Worm (Caenorhabditis elegans) whole organism, L1 larva: Measurements from ENCODE around the gene plg-1.

Experiments used
- C34B4.2 ChIP-seq: sonication (generic microtip); optimal IDR thresholded peaks from 2 replicates; lab custom pipeline; 2017; ENCODE audit warnings: mild to moderate bottlenecking, missing genetic modification characterization, missing compliant biosample characterization
- F16B12.6 ChIP-seq: fragments of 150-350 bp; optimal IDR thresholded peaks from 2 replicates; lab custom pipeline; 2014; ENCODE audit warnings: missing biosample characterization, missing genetic modification characterization
- Y116A8C.19 ChIP-seq: sonication (generic microtip); optimal IDR thresholded peaks from 2 replicates; lab custom pipeline; 2016; ENCODE audit warnings: missing compliant biosample characterization, missing genetic modification characterization, borderline replicate concordance
- aha-1 ChIP-seq: fragments of 150-350 bp; optimal IDR thresholded peaks from 2 replicates; lab custom pipeline; 2014; ENCODE audit warnings: missing biosample characterization, missing genetic modification characterization
- alr-1 ChIP-seq: fragments of 200-800 bp; sonication (Bioruptor generic); optimal IDR thresholded peaks from 2 replicates; lab custom pipeline; 2018; ENCODE audit warnings: borderline replicate concordance, mild to moderate bottlenecking, missing genetic modification characterization, missing compliant biosample characterization
- aly-2 ChIP-seq: fragments of 150-350 bp; optimal IDR thresholded peaks from 2 replicates; lab custom pipeline; 2014; ENCODE audit warnings: missing biosample characterization, missing genetic modification characterization
- ama-1 ChIP-seq: fragments of 150-350 bp; optimal IDR thresholded peaks from 2 replicates; lab custom pipeline; 2014
- blmp-1 ChIP-seq: fragments of 150-350 bp; optimal IDR thresholded peaks from 2 replicates; lab custom pipeline; 2014; ENCODE audit warnings: missing biosample characterization, missing genetic modification characterization
- ceh-63 ChIP-seq: fragments of 200-800 bp; sonication (Bioruptor generic); optimal IDR thresholded peaks from 2 replicates; lab custom pipeline; 2018; ENCODE audit warnings: mild to moderate bottlenecking, missing genetic modification characterization, missing compliant biosample characterization
- ceh-8 ChIP-seq: fragments of 200-800 bp; sonication (Bioruptor generic); optimal IDR thresholded peaks from 2 replicates; lab custom pipeline; 2018; ENCODE audit warnings: mild to moderate bottlenecking, missing genetic modification characterization, moderate library complexity, missing compliant biosample characterization
- ces-1 ChIP-seq: fragments of 150-350 bp; optimal IDR thresholded peaks from 2 replicates; lab custom pipeline; 2014; ENCODE audit warnings: missing biosample characterization, missing genetic modification reagents, missing genetic modification characterization
- dsc-1 ChIP-seq: sonication (generic microtip); optimal IDR thresholded peaks from 2 replicates; lab custom pipeline; 2016; ENCODE audit warnings: mild to moderate bottlenecking, missing genetic modification characterization, missing compliant biosample characterization
- efl-1 ChIP-seq, 4 experiments: fragments of 150-350 bp; optimal IDR thresholded peaks in 3 of 4; peaks in 1 of 4; 1 replicate in 1 of 4; 2 replicates in 3 of 4; lab custom pipeline; 2014; ENCODE audit warnings: missing biosample characterization in 2 of 4, missing genetic modification characterization in 2 of 4, missing genetic modification reagents in 2 of 4
- efl-3 ChIP-seq: fragments of 200-800 bp; sonication (Bioruptor generic); optimal IDR thresholded peaks from 2 replicates; lab custom pipeline; 2018; ENCODE audit warnings: mild to moderate bottlenecking, missing genetic modification characterization, missing compliant biosample characterization
- egl-13 ChIP-seq: sonication (generic microtip); optimal IDR thresholded peaks from 2 replicates; lab custom pipeline; 2016; ENCODE audit warnings: missing genotype, missing genetic modification reagents, missing genetic modification characterization, missing compliant biosample characterization
- egl-27 ChIP-seq, 2 experiments: fragments of 150-350 bp in 1 of 2; sonication (generic microtip); optimal IDR thresholded peaks; 3 replicates each; lab custom pipeline; 2017 to 2018; ENCODE audit warnings: missing biosample characterization in 2 of 2, missing genetic modification characterization in 2 of 2, missing genetic modification reagents in 2 of 2
- elt-2 ChIP-seq: sonication (generic microtip); optimal IDR thresholded peaks from 2 replicates; lab custom pipeline; 2016; ENCODE audit warnings: missing genetic modification characterization, mild to moderate bottlenecking, inconsistent platforms, missing compliant biosample characterization, missing genetic modification reagents
- elt-3 ChIP-seq, 6 experiments: fragments of 150-350 bp in 1 of 6; sonication (generic microtip); optimal IDR thresholded peaks; 2 replicates each; lab custom pipeline; 2017 to 2018; ENCODE audit warnings: missing biosample characterization in 6 of 6, missing genetic modification characterization in 6 of 6, inconsistent platforms in 1 of 6
- ets-5 ChIP-seq: fragments of 200-800 bp; sonication (Bioruptor generic); IDR thresholded peaks from 2 replicates; pipeline ENCODE4 v1.3.6; 2022; ENCODE audit warnings: missing genetic modification characterization, missing compliant biosample characterization
- fkh-8 ChIP-seq: sonication (generic microtip); optimal IDR thresholded peaks from 2 replicates; lab custom pipeline; 2016; ENCODE audit warnings: mild to moderate bottlenecking, missing genetic modification characterization, missing compliant biosample characterization
- fos-1 ChIP-seq: fragments of 150-350 bp; optimal IDR thresholded peaks from 2 replicates; lab custom pipeline; 2014; ENCODE audit warnings: missing biosample characterization, missing genetic modification characterization
- grh-1 ChIP-seq: fragments of 200-800 bp; sonication (Bioruptor generic); IDR thresholded peaks from 2 replicates; pipeline ENCODE4 v1.3.6; 2022; ENCODE audit warnings: missing genetic modification reagents, missing genetic modification characterization, missing compliant biosample characterization
- hlh-17 ChIP-seq: fragments of 200-800 bp; sonication (Bioruptor generic); optimal IDR thresholded peaks from 2 replicates; lab custom pipeline; 2018; ENCODE audit warnings: missing genetic modification characterization, mild to moderate bottlenecking, missing compliant biosample characterization, moderate library complexity, borderline replicate concordance
- irx-1 ChIP-seq: sonication (generic microtip); optimal IDR thresholded peaks from 2 replicates; lab custom pipeline; 2016; ENCODE audit warnings: missing genetic modification characterization, missing compliant biosample characterization
- isw-1 ChIP-seq: fragments of 200-800 bp; sonication (Bioruptor generic); IDR thresholded peaks from 2 replicates; pipeline ENCODE4 v1.3.6; 2022; ENCODE audit warnings: missing genetic modification characterization, missing compliant biosample characterization
- jun-1 ChIP-seq: fragments of 150-350 bp; optimal IDR thresholded peaks from 2 replicates; lab custom pipeline; 2014; ENCODE audit warnings: missing biosample characterization, missing genetic modification reagents, missing genetic modification characterization
- lin-13 ChIP-seq: fragments of 150-350 bp; optimal IDR thresholded peaks from 2 replicates; lab custom pipeline; 2014; ENCODE audit warnings: missing biosample characterization, missing genetic modification reagents, missing genetic modification characterization
- lin-14 ChIP-seq: fragments of 200-800 bp; sonication (Bioruptor generic); optimal IDR thresholded peaks from 2 replicates; lab custom pipeline; 2018; ENCODE audit warnings: mild to moderate bottlenecking, missing genetic modification characterization, moderate library complexity, missing compliant biosample characterization
- lin-35 ChIP-seq, 2 experiments: fragments of 150-350 bp; optimal IDR thresholded peaks; 2 replicates each; lab custom pipeline; 2014; ENCODE audit warnings: missing biosample characterization in 2 of 2, missing genetic modification characterization in 2 of 2, missing genetic modification reagents in 2 of 2
- lir-3 ChIP-seq: sonication (generic microtip); optimal IDR thresholded peaks from 2 replicates; lab custom pipeline; 2016; ENCODE audit warnings: mild to moderate bottlenecking, missing genetic modification characterization, moderate library complexity, missing compliant biosample characterization; ENCODE audit not compliant: poor library complexity
- mdl-1 ChIP-seq, 2 experiments: fragments of 150-350 bp; optimal IDR thresholded peaks; 2 replicates each; lab custom pipeline; 2014 to 2017; ENCODE audit warnings: missing biosample characterization in 2 of 2, missing genetic modification characterization in 2 of 2, inconsistent platforms in 1 of 2
- mef-2 ChIP-seq: fragments of 150-350 bp; optimal IDR thresholded peaks from 2 replicates; lab custom pipeline; 2014; ENCODE audit warnings: missing biosample characterization, missing genetic modification characterization
- nhr-19 ChIP-seq: fragments of 200-800 bp; sonication (Bioruptor generic); conservative IDR thresholded peaks from 2 replicates; pipeline ENCODE4 v1.3.6; 2022; ENCODE audit warnings: missing genetic modification characterization, missing compliant biosample characterization
- nhr-237 ChIP-seq: fragments of 150-350 bp; optimal IDR thresholded peaks from 2 replicates; lab custom pipeline; 2014; ENCODE audit warnings: missing biosample characterization, missing genetic modification characterization
- nhr-71 ChIP-seq: sonication (generic microtip); optimal IDR thresholded peaks from 2 replicates; lab custom pipeline; 2016; ENCODE audit warnings: mild to moderate bottlenecking, missing genetic modification characterization, moderate library complexity, missing compliant biosample characterization
- nhr-76 ChIP-seq: sonication (generic microtip); optimal IDR thresholded peaks from 2 replicates; lab custom pipeline; 2017; ENCODE audit warnings: missing biosample characterization, missing genetic modification characterization
- nhr-84 ChIP-seq: sonication (generic microtip); optimal IDR thresholded peaks from 2 replicates; lab custom pipeline; 2017; ENCODE audit warnings: missing biosample characterization, missing genetic modification characterization
- nhr-85 ChIP-seq: sonication (generic microtip); peaks from one replicate; lab custom pipeline; 2016; ENCODE audit warnings: missing genetic modification characterization, inconsistent platforms, missing compliant biosample characterization
- nhr-90 ChIP-seq: sonication (generic microtip); optimal IDR thresholded peaks from 2 replicates; lab custom pipeline; 2016; ENCODE audit warnings: mild to moderate bottlenecking, missing genetic modification characterization, missing compliant biosample characterization; ENCODE audit not compliant: poor library complexity
- pax-3 ChIP-seq: fragments of 200-800 bp; sonication (Bioruptor generic); optimal IDR thresholded peaks from 2 replicates; lab custom pipeline; 2018; ENCODE audit warnings: mild to moderate bottlenecking, missing genetic modification characterization, moderate library complexity, missing compliant biosample characterization
- pqm-1 ChIP-seq: sonication (generic microtip); optimal IDR thresholded peaks from 3 replicates; lab custom pipeline; 2017; ENCODE audit warnings: missing biosample characterization, missing genetic modification characterization
- skn-1 ChIP-seq: fragments of 150-350 bp; optimal IDR thresholded peaks from 2 replicates; lab custom pipeline; 2014; ENCODE audit warnings: missing biosample characterization, missing genetic modification characterization
- sox-4 ChIP-seq: sonication (generic microtip); optimal IDR thresholded peaks from 2 replicates; lab custom pipeline; 2016; ENCODE audit warnings: missing genetic modification characterization, missing compliant biosample characterization
- tbx-2 ChIP-seq: sonication (generic microtip); optimal IDR thresholded peaks from 2 replicates; lab custom pipeline; 2016; ENCODE audit warnings: missing genetic modification characterization, missing compliant biosample characterization
- tlp-1 ChIP-seq: fragments of 150-350 bp; optimal IDR thresholded peaks from 2 replicates; lab custom pipeline; 2014; ENCODE audit warnings: missing biosample characterization, missing genetic modification characterization
- unc-30 ChIP-seq: sonication (generic microtip); optimal IDR thresholded peaks from 2 replicates; lab custom pipeline; 2017; ENCODE audit warnings: missing biosample characterization, missing genetic modification characterization
- unc-62 ChIP-seq: fragments of 150-350 bp; optimal IDR thresholded peaks from 2 replicates; lab custom pipeline; 2014; ENCODE audit warnings: missing biosample characterization, missing genetic modification reagents, missing genetic modification characterization
- unc-86 ChIP-seq: sonication (generic microtip); optimal IDR thresholded peaks from 2 replicates; lab custom pipeline; 2016; ENCODE audit warnings: missing genetic modification characterization, missing compliant biosample characterization
- vab-15 ChIP-seq: sonication (generic microtip); optimal IDR thresholded peaks from 2 replicates; lab custom pipeline; 2017; ENCODE audit warnings: missing genotype, mild to moderate bottlenecking, missing genetic modification characterization, missing compliant biosample characterization
- zag-1 ChIP-seq: fragments of 150-350 bp; optimal IDR thresholded peaks from 2 replicates; lab custom pipeline; 2014; ENCODE audit warnings: missing biosample characterization, missing genetic modification characterization
- zip-4 ChIP-seq: fragments of 200-800 bp; sonication (Bioruptor generic); optimal IDR thresholded peaks from 2 replicates; lab custom pipeline; 2018; ENCODE audit warnings: mild to moderate bottlenecking, missing genetic modification characterization, moderate library complexity, missing compliant biosample characterization
- ztf-11 ChIP-seq, 2 experiments: sonication (generic microtip); optimal IDR thresholded peaks; 2 replicates each; lab custom pipeline; 2016 to 2017; ENCODE audit warnings: missing genetic modification characterization in 2 of 2, missing biosample characterization in 1 of 2, missing compliant biosample characterization in 1 of 2
- ztf-4 ChIP-seq: fragments of 150-350 bp; optimal IDR thresholded peaks from 2 replicates; lab custom pipeline; 2014; ENCODE audit warnings: missing biosample characterization, missing genetic modification characterization

The plg-1 gene

DNA sequence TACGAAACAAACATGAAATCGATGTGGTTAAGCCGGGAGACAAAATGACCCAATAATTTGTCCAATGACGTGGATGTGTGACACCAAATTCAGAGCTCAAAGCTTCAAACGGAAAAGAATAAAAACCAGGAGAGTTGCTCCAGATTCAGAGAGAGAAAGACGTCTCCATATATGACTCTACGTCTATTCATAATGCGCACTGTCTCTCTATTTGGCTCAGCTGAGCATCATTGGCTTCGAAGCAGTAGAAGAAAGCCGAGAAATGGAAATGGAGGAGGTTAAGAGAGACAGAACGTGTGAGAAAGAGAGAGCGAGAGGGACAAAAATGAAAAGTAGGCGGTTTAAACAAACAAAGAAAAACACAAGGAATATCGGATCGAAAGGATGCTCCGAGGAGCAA, 34.2 kb downstream of the plg-1 start (continued):
- TF ChIP-seq ets-5 (no peak), lin-13 (no peak), ztf-11 (tag; optimal IDR thresholded peaks at IDR 0.05; lab: Kevin White, UChicago) (no peak), pqm-1 (tag; lab: Kevin White, UChicago) (no peak), C34B4.2 (tag; lab: Kevin White, UChicago) (no peak), nhr-90 (tag; lab: Kevin White, UChicago) (no peak), mef-2 (tag; lab: Kevin White, UChicago) (no peak), Y116A8C.19 (tag; lab: Kevin White, UChicago) (no peak), blmp-1 (tag; lab: Kevin White, UChicago) (no peak), pax-3 (tag; lab: Kevin White, UChicago) (no peak), ama-1 (no peak), irx-1 (tag; lab: Kevin White, UChicago) (no peak), ceh-63 (GFP tag; lab: Kevin White, UChicago) (no peak), efl-1 (optimal IDR thresholded peaks at IDR 0.05; lab: Kevin White, UChicago) (peak; percentile 1 to 26), efl-1 (GFP tag; optimal IDR thresholded peaks at IDR 0.05 in 1 of 2; lab: Kevin White, UChicago) (no peak), egl-27 (tag; optimal IDR thresholded peaks at IDR 0.05; lab: Kevin White, UChicago) (no peak), unc-62 (GFP tag; lab: Kevin White, UChicago) (no peak), alr-1 (tag; lab: Kevin White, UChicago) (no peak), tbx-2 (tag; lab: Kevin White, UChicago) (no peak), unc-30 (tag; lab: Kevin White, UChicago) (no peak), zip-4 (no peak), nhr-237 (tag; lab: Kevin White, UChicago) (no peak), grh-1 (GFP tag; lab: Robert Waterston, UW) (no peak), aly-2 (tag; lab: Kevin White, UChicago) (no peak), F16B12.6 (no peak), mdl-1 (tag; optimal IDR thresholded peaks at IDR 0.05; lab: Kevin White, UChicago) (no peak), elt-3 (tag; optimal IDR thresholded peaks at IDR 0.05; lab: Kevin White, UChicago) (no peak), fos-1 (tag; lab: Kevin White, UChicago) (no peak), vab-15 (tag; lab: Kevin White, UChicago) (no peak), nhr-71 (tag; lab: Kevin White, UChicago) (peak; percentile 16), efl-3 (GFP tag; lab: Kevin White, UChicago) (no peak), isw-1 (GFP tag; lab: Robert Waterston, UW) (no peak), tlp-1 (no peak), sox-4 (tag; lab: Kevin White, UChicago) (no peak), nhr-84 (tag; lab: Kevin White, UChicago) (no peak), hlh-17 (GFP tag; lab: Kevin White, UChicago) (no peak), nhr-76 (tag; lab: Kevin White, UChicago) (no peak), zag-1 (tag; lab: Kevin White, UChicago) (no peak), ces-1 (GFP tag; lab: Kevin White, UChicago) (no peak), ztf-4 (tag; lab: Kevin White, UChicago) (no peak), fkh-8 (tag; lab: Kevin White, UChicago) (peak; percentile 61), nhr-19 (GFP tag; lab: Robert Waterston, UW) (no peak), elt-2 (no peak), unc-86 (peak; percentile 16), nhr-85 (tag; lab: Kevin White, UChicago) (no peak), aha-1 (tag; lab: Kevin White, UChicago) (no peak), lir-3 (tag; lab: Kevin White, UChicago) (no peak), dsc-1 (tag; lab: Kevin White, UChicago) (peak; percentile 40), skn-1 (tag; lab: Kevin White, UChicago) (no peak), egl-13 (tag; lab: Kevin White, UChicago) (peak; percentile 15), lin-14 (GFP tag; lab: Kevin White, UChicago) (peak; percentile 71), lin-35 (GFP tag; optimal IDR thresholded peaks at IDR 0.05; lab: Kevin White, UChicago) (peak in 1 of 2 experiments; percentile 5), ceh-8 (GFP tag; lab: Kevin White, UChicago) (no peak), jun-1 (tag; lab: Kevin White, UChicago) (no peak)
